Fruit fly (Drosophila melanogaster) whole organism, embryonic: ENCODE results near the gene Zaf1.

Experiments
- CG10147 ChIP-seq: fragments of 200-800 bp; sonication (Bioruptor generic); optimal IDR thresholded peaks from 2 replicates; lab custom pipeline; 2019; ENCODE audit warnings: missing biosample characterization, mild to moderate bottlenecking, missing genetic modification characterization, moderate library complexity
- CG10321 ChIP-seq: fragments of 200-800 bp; sonication (Bioruptor generic); IDR thresholded peaks from 2 replicates; pipeline ENCODE4 v1.3.6; 2022; ENCODE audit warnings: missing biosample characterization, missing genetic modification characterization
- CG12219 ChIP-seq: fragments of 200-800 bp; sonication (Bioruptor generic); optimal IDR thresholded peaks from 3 replicates; lab custom pipeline; 2018; ENCODE audit warnings: missing biosample characterization, mild to moderate bottlenecking, missing genetic modification characterization
- CG13775 ChIP-seq: fragments of 200-800 bp; sonication (Bioruptor generic); optimal IDR thresholded peaks from 3 replicates; lab custom pipeline; 2017; ENCODE audit warnings: missing biosample characterization, mild to moderate bottlenecking, missing genetic modification characterization
- CG14860 ChIP-seq: fragments of 200-800 bp; sonication (Bioruptor generic); IDR thresholded peaks from 3 replicates; pipeline ENCODE4 v1.3.6; 2022; ENCODE audit warnings: missing biosample characterization, missing genetic modification characterization; ENCODE audit not compliant: partially characterized antibody
- CG15514 ChIP-seq: fragments of 200-800 bp; sonication (Bioruptor generic); optimal IDR thresholded peaks from 3 replicates; lab custom pipeline; 2017; ENCODE audit warnings: missing biosample characterization, missing genetic modification characterization, mild to moderate bottlenecking, moderate library complexity, missing genetic modification reagents
- CG16815 ChIP-seq: fragments of 200-800 bp; sonication (Bioruptor generic); optimal IDR thresholded peaks from 3 replicates; lab custom pipeline; 2017; ENCODE audit warnings: missing biosample characterization, mild to moderate bottlenecking, missing genetic modification characterization
- CG17612 ChIP-seq: fragments of 200-800 bp; sonication (Bioruptor generic); IDR thresholded peaks from 2 replicates; pipeline ENCODE4 v1.3.6; 2022; ENCODE audit warnings: missing biosample characterization, missing genetic modification characterization
- CG18011 ChIP-seq: fragments of 200-800 bp; sonication (Bioruptor generic); optimal IDR thresholded peaks from 2 replicates; lab custom pipeline; 2017; ENCODE audit warnings: missing biosample characterization, missing genetic modification characterization, mild to moderate bottlenecking, moderate library complexity, missing genotype
- CG18764 ChIP-seq: fragments of 200-800 bp; sonication (Bioruptor generic); optimal IDR thresholded peaks from 3 replicates; lab custom pipeline; 2016; ENCODE audit warnings: missing biosample characterization, missing genetic modification characterization
- CG2129 ChIP-seq: fragments of 200-800 bp; sonication (Bioruptor generic); IDR thresholded peaks from 2 replicates; pipeline ENCODE4 v1.3.6; 2022; ENCODE audit warnings: missing biosample characterization, missing genetic modification characterization; ENCODE audit not compliant: partially characterized antibody
- CG2678 ChIP-seq: fragments of 200-800 bp; sonication (Bioruptor generic); optimal IDR thresholded peaks from 3 replicates; lab custom pipeline; 2019; ENCODE audit warnings: missing biosample characterization, mild to moderate bottlenecking, missing genetic modification characterization, moderate library complexity
- CG33213 ChIP-seq: fragments of 200-800 bp; sonication (Bioruptor generic); optimal IDR thresholded peaks from 3 replicates; lab custom pipeline; 2016; ENCODE audit warnings: missing biosample characterization, missing genetic modification characterization
- CG3407 ChIP-seq: fragments of 200-800 bp; sonication (Bioruptor generic); optimal IDR thresholded peaks from 2 replicates; lab custom pipeline; 2018; ENCODE audit warnings: missing biosample characterization, mild to moderate bottlenecking, missing genetic modification characterization
- CG6791 ChIP-seq: fragments of 200-800 bp; sonication (Bioruptor generic); IDR thresholded peaks from 3 replicates; pipeline ENCODE4 v1.3.6; 2022; ENCODE audit warnings: missing biosample characterization, missing genetic modification characterization; ENCODE audit not compliant: partially characterized antibody
- CG6813 ChIP-seq: fragments of 200-800 bp; sonication (Bioruptor generic); optimal IDR thresholded peaks from 2 replicates; lab custom pipeline; 2017; ENCODE audit warnings: missing biosample characterization, missing genetic modification characterization, mild to moderate bottlenecking, moderate library complexity, missing genetic modification reagents
- CG7987 ChIP-seq: fragments of 200-800 bp; sonication (Bioruptor generic); optimal IDR thresholded peaks from 2 replicates; lab custom pipeline; 2018; ENCODE audit warnings: missing biosample characterization, mild to moderate bottlenecking, missing genetic modification characterization, moderate library complexity
- CG8388 ChIP-seq: fragments of 200-800 bp; sonication (Bioruptor generic); optimal IDR thresholded peaks from 2 replicates; lab custom pipeline; 2019; ENCODE audit warnings: missing biosample characterization, mild to moderate bottlenecking, missing genetic modification characterization, moderate library complexity
- CG9215 ChIP-seq: fragments of 200-800 bp; sonication (Bioruptor generic); IDR thresholded peaks from 2 replicates; pipeline ENCODE4 v1.3.6; 2022; ENCODE audit warnings: missing biosample characterization, missing genetic modification characterization
- CG9609 ChIP-seq: fragments of 200-800 bp; sonication (Bioruptor generic); optimal IDR thresholded peaks from 3 replicates; lab custom pipeline; 2016; ENCODE audit warnings: missing biosample characterization, missing genetic modification characterization
- CG9876 ChIP-seq: fragments of 200-800 bp; sonication (Bioruptor generic); optimal IDR thresholded peaks from 2 replicates; lab custom pipeline; 2016; ENCODE audit warnings: missing biosample characterization, missing genetic modification characterization
- Dbx ChIP-seq: fragments of 200-800 bp; sonication (Bioruptor generic); IDR thresholded peaks from 3 replicates; pipeline ENCODE4 v1.3.6; 2022; ENCODE audit warnings: missing biosample characterization, missing genetic modification characterization
- Dip2 ChIP-seq: fragments of 200-800 bp; sonication (Bioruptor generic); IDR thresholded peaks from 2 replicates; pipeline ENCODE4 v1.3.6; 2022; ENCODE audit warnings: missing biosample characterization, missing genetic modification characterization
- ERR ChIP-seq: fragments of 200-800 bp; sonication (Bioruptor generic); optimal IDR thresholded peaks from 2 replicates; lab custom pipeline; 2016; ENCODE audit warnings: missing biosample characterization, missing genetic modification characterization
- Fer1 ChIP-seq: fragments of 200-800 bp; sonication (Bioruptor generic); optimal IDR thresholded peaks from 2 replicates; lab custom pipeline; 2017; ENCODE audit warnings: missing biosample characterization, mild to moderate bottlenecking, missing genetic modification characterization
- H2.0 ChIP-seq: fragments of 200-800 bp; sonication (Bioruptor generic); IDR thresholded peaks from 2 replicates; pipeline ENCODE4 v1.3.6; 2022; ENCODE audit warnings: missing biosample characterization, missing genetic modification characterization
- Hmx ChIP-seq: fragments of 200-800 bp; sonication (Bioruptor generic); optimal IDR thresholded peaks from 2 replicates; lab custom pipeline; 2016; ENCODE audit warnings: missing biosample characterization, missing genetic modification characterization
- Hr3 ChIP-seq: fragments of 200-800 bp; sonication (Bioruptor generic); optimal IDR thresholded peaks from 3 replicates; lab custom pipeline; 2016; ENCODE audit warnings: missing biosample characterization, missing genetic modification characterization
- Hr78 ChIP-seq, 2 experiments: fragments of 200-800 bp in 1 of 2; fragments of >200 bp in 1 of 2; sonication (Bioruptor generic) in 1 of 2; optimal IDR thresholded peaks; 2 replicates each; lab custom pipeline; 2017 to 2019; ENCODE audit warnings: missing biosample characterization in 2 of 2, missing genetic modification characterization in 2 of 2, mild to moderate bottlenecking in 1 of 2, moderate library complexity in 1 of 2
- Nf-YA ChIP-seq: fragments of 200-800 bp; sonication (Bioruptor generic); IDR thresholded peaks from 2 replicates; pipeline ENCODE4 v1.3.6; 2022; ENCODE audit warnings: missing biosample characterization, missing genetic modification characterization
- Sry-β ChIP-seq: fragments of 200-800 bp; sonication (Bioruptor generic); optimal IDR thresholded peaks from 2 replicates; lab custom pipeline; 2018; ENCODE audit warnings: missing biosample characterization, mild to moderate bottlenecking, missing genetic modification characterization, moderate library complexity
- ci ChIP-seq: fragments of 200-800 bp; sonication (Bioruptor generic); IDR thresholded peaks from 3 replicates; pipeline ENCODE4 v1.3.6; 2022; ENCODE audit warnings: missing biosample characterization, missing genetic modification characterization
- corto ChIP-seq: fragments of 200-800 bp; sonication (Bioruptor generic); optimal IDR thresholded peaks from 2 replicates; lab custom pipeline; 2016; ENCODE audit warnings: missing biosample characterization, mild to moderate bottlenecking, missing genetic modification characterization, moderate library complexity
- danr ChIP-seq: fragments of 200-800 bp; sonication (Bioruptor generic); IDR thresholded peaks from 2 replicates; pipeline ENCODE4 v1.3.6; 2022; ENCODE audit warnings: missing biosample characterization, missing genetic modification characterization
- dimm ChIP-seq: fragments of 200-800 bp; sonication (Bioruptor generic); IDR thresholded peaks from 2 replicates; pipeline ENCODE4 v1.3.6; 2022; ENCODE audit warnings: missing biosample characterization, missing genetic modification characterization
- disco-r ChIP-seq: fragments of 200-800 bp; sonication (Bioruptor generic); optimal IDR thresholded peaks from 2 replicates; lab custom pipeline; 2016; ENCODE audit warnings: missing biosample characterization, missing genetic modification characterization
- hkb ChIP-seq, 2 experiments: fragments of 200-800 bp in 1 of 2; fragments of >200 bp in 1 of 2; sonication (Bioruptor generic) in 1 of 2; IDR thresholded peaks in 1 of 2; optimal IDR thresholded peaks in 1 of 2; 2 replicates each; pipeline versions ENCODE4 v1.3.6 to Lab custom; 2017 to 2022; ENCODE audit warnings: missing biosample characterization in 1 of 2, missing genetic modification characterization in 1 of 2
- inv ChIP-seq: fragments of 200-800 bp; sonication (Bioruptor generic); IDR thresholded peaks from 2 replicates; pipeline ENCODE4 v1.3.6; 2022; ENCODE audit warnings: missing biosample characterization, missing genetic modification characterization; ENCODE audit not compliant: partially characterized antibody
- kay ChIP-seq: fragments of 200-800 bp; sonication (Bioruptor generic); optimal IDR thresholded peaks from 2 replicates; lab custom pipeline; 2016; ENCODE audit warnings: missing biosample characterization, missing genetic modification characterization
- ken ChIP-seq: fragments of 200-800 bp; sonication (Bioruptor generic); IDR thresholded peaks from 3 replicates; pipeline ENCODE4 v1.3.6; 2022; ENCODE audit warnings: missing biosample characterization, missing genetic modification characterization
- lab ChIP-seq: fragments of 200-800 bp; sonication (Bioruptor generic); optimal IDR thresholded peaks from 3 replicates; lab custom pipeline; 2017; ENCODE audit warnings: missing biosample characterization, missing genetic modification characterization, mild to moderate bottlenecking, moderate library complexity, missing genetic modification reagents
- maf-S ChIP-seq: fragments of 200-800 bp; sonication (Bioruptor generic); optimal IDR thresholded peaks from 2 replicates; lab custom pipeline; 2016; ENCODE audit warnings: missing biosample characterization, missing genetic modification characterization
- pho ChIP-seq: fragments of 200-800 bp; sonication (Bioruptor generic); optimal IDR thresholded peaks from 2 replicates; lab custom pipeline; 2016; ENCODE audit warnings: missing biosample characterization, missing genetic modification characterization
- sd ChIP-seq: fragments of 200-800 bp; sonication (Bioruptor generic); optimal IDR thresholded peaks from 3 replicates; lab custom pipeline; 2018; ENCODE audit warnings: missing biosample characterization, mild to moderate bottlenecking, missing genetic modification characterization, moderate library complexity
- seq ChIP-seq: fragments of 200-800 bp; sonication (Bioruptor generic); IDR thresholded peaks from 2 replicates; pipeline ENCODE4 v1.3.6; 2022; ENCODE audit warnings: missing biosample characterization, missing genetic modification characterization
- trh ChIP-seq: fragments of 200-800 bp; sonication (Bioruptor generic); optimal IDR thresholded peaks from 2 replicates; lab custom pipeline; 2016; ENCODE audit warnings: missing biosample characterization, missing genetic modification characterization
- tx ChIP-seq: fragments of 200-800 bp; sonication (Bioruptor generic); optimal IDR thresholded peaks from 2 replicates; lab custom pipeline; 2016; ENCODE audit warnings: missing biosample characterization, missing genetic modification characterization
- wdn ChIP-seq: fragments of 200-800 bp; sonication (Bioruptor generic); IDR thresholded peaks from 2 replicates; pipeline ENCODE4 v1.3.6; 2022; ENCODE audit warnings: missing biosample characterization, missing genetic modification characterization
- wek ChIP-seq: fragments of 200-800 bp; sonication (Bioruptor generic); optimal IDR thresholded peaks from 3 replicates; lab custom pipeline; 2018; ENCODE audit warnings: missing biosample characterization, mild to moderate bottlenecking, missing genetic modification characterization, moderate library complexity

Zaf1 gene

DNA sequence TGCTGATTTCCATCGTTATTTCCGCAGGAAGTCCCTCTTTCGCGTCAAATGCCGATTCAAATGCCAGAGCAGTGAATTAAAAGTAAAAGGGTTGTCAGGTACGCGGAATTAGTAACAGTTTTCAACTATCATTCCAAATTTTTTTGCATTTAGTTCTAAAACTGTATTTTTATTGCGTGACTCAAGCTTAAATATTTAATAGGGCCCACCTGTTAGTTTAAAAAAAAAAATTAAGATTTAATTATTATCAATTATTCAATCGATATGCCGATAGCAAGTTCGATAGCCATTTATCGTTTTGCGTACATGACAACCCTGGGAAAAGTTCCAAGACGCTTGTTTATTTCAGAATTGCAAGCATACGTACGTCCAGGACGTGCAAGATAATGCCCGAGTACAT, 2.4 kb downstream of the Zaf1 start, which contains the start of gene CG14711 (continued):
- TF ChIP-seq kay (peak; percentile 74), CG13775 (peak; percentile 92), inv (GFP tag; lab: Robert Waterston, UW) (peak; percentile 69), hkb (optimal IDR thresholded peaks at IDR 0.05; lab: Kevin White, UChicago) (no peak), hkb (GFP tag; IDR thresholded peaks at IDR 0.05; lab: Robert Waterston, UW) (peak; percentile 89), CG9876 (GFP tag; lab: Kevin White, UChicago) (peak; percentile 54), Dip2 (GFP tag; lab: Robert Waterston, UW) (no peak), sd (peak; percentile 80), corto (no peak), maf-S (GFP tag; lab: Kevin White, UChicago) (peak; percentile 39), tx (GFP tag; lab: Kevin White, UChicago) (peak; percentile 36), danr (GFP tag; lab: Robert Waterston, UW) (peak; percentile 65), CG18011 (GFP tag; lab: Kevin White, UChicago) (peak; percentile 73), Dbx (peak; percentile 85), CG9609 (GFP tag; lab: Kevin White, UChicago) (peak; percentile 49), ci (GFP tag; lab: Robert Waterston, UW) (peak; percentile 89), pho (peak; percentile 75), seq (GFP tag; lab: Robert Waterston, UW) (peak; percentile 76), CG33213 (peak; percentile 54), ken (GFP tag; lab: Robert Waterston, UW) (peak; percentile 65; the same call in 1 of the 3 replicates), Hr3 (peak; percentile 89), lab (GFP tag; lab: Kevin White, UChicago) (no peak), CG6791 (GFP tag; lab: Robert Waterston, UW) (peak; percentile 75), CG10321 (GFP tag; lab: Robert Waterston, UW) (peak; percentile 30; the same call in 1 of the 2 replicates), CG7987 (GFP tag; lab: Kevin White, UChicago) (peak; percentile 66), trh (GFP tag; lab: Kevin White, UChicago) (peak; percentile 66), Nf-YA (GFP tag; lab: Robert Waterston, UW) (peak; percentile 72), CG15514 (GFP tag; lab: Kevin White, UChicago) (peak; percentile 86), CG12219 (GFP tag; lab: Kevin White, UChicago) (peak; percentile 64), wdn (GFP tag; lab: Robert Waterston, UW) (peak; percentile 78), H2.0 (GFP tag; lab: Robert Waterston, UW) (peak; percentile 86), CG2678 (tag; lab: Kevin White, UChicago) (no peak), CG14860 (GFP tag; lab: Robert Waterston, UW) (peak; percentile 76; the same call in 2 of the 3 replicates), wek (GFP tag; lab: Kevin White, UChicago) (peak; percentile 32), CG17612 (GFP tag; lab: Robert Waterston, UW) (peak; percentile 63; the same call in 1 of the 2 replicates), ERR (GFP tag; lab: Kevin White, UChicago) (no peak), CG16815 (GFP tag; lab: Kevin White, UChicago) (peak; percentile 69), dimm (GFP tag; lab: Robert Waterston, UW) (0 out of 2 replicates have a peak, but pooled peaks have one; percentile 34), CG18764 (peak; percentile 98), CG10147 (GFP tag; lab: Kevin White, UChicago) (peak; percentile 79), CG9215 (GFP tag; lab: Robert Waterston, UW) (peak; percentile 66), Hr78 (GFP tag; optimal IDR thresholded peaks at IDR 0.05; lab: Kevin White, UChicago) (no peak), CG2129 (GFP tag; lab: Robert Waterston, UW) (peak; percentile 61; the same call in 1 of the 2 replicates), CG3407 (GFP tag; lab: Kevin White, UChicago) (peak; percentile 62), CG6813 (no peak), Fer1 (GFP tag; lab: Kevin White, UChicago) (peak; percentile 88), CG8388 (GFP tag; lab: Kevin White, UChicago) (peak; percentile 82), Sry-β (GFP tag; lab: Kevin White, UChicago) (no peak), Hmx (GFP tag; lab: Kevin White, UChicago) (peak; percentile 31), disco-r (no peak)
